Fruit fly (Drosophila melanogaster) whole organism, wandering third instar larva: ENCODE data around the gene Rbfox1.

Experiments used
- Abd-B ChIP-seq: fragments of >200 bp; optimal IDR thresholded peaks from 2 replicates; lab custom pipeline; 2017; ENCODE audit warnings: missing biosample characterization, missing genetic modification characterization
- CG32264 ChIP-seq: fragments of 200-800 bp; sonication (Bioruptor generic); optimal IDR thresholded peaks from 2 replicates; lab custom pipeline; 2016; ENCODE audit warnings: missing biosample characterization, missing genetic modification characterization
- CG9705 ChIP-seq: fragments of 200-800 bp; sonication (Bioruptor generic); optimal IDR thresholded peaks from 2 replicates; lab custom pipeline; 2018; ENCODE audit warnings: missing biosample characterization, mild to moderate bottlenecking, missing genetic modification characterization
- CrebA ChIP-seq: fragments of 200-800 bp; sonication (Bioruptor generic); optimal IDR thresholded peaks from 2 replicates; lab custom pipeline; 2016; ENCODE audit warnings: missing biosample characterization, mild to moderate bottlenecking, missing genetic modification characterization, borderline replicate concordance
- Dfd ChIP-seq: fragments of >200 bp; optimal IDR thresholded peaks from 2 replicates; lab custom pipeline; 2017; ENCODE audit warnings: missing biosample characterization, missing genetic modification characterization
- Dif ChIP-seq: fragments of 200-275, 200-300 bp; sonication (Bioruptor generic); optimal IDR thresholded peaks from 2 replicates; lab custom pipeline; 2018; ENCODE audit warnings: missing biosample characterization, missing genetic modification characterization; ENCODE audit not compliant: partially characterized antibody
- GATAd ChIP-seq: sonication (Bioruptor generic); optimal IDR thresholded peaks from 2 replicates; lab custom pipeline; 2016; ENCODE audit warnings: missing biosample characterization, missing genetic modification characterization
- HLH106 ChIP-seq: fragments of 200-800 bp; optimal IDR thresholded peaks from 3 replicates; lab custom pipeline; 2019; ENCODE audit warnings: missing biosample characterization, mild to moderate bottlenecking, missing genetic modification characterization, moderate library complexity
- Hnf4 ChIP-seq: fragments of 200-800 bp; sonication (Bioruptor generic); optimal IDR thresholded peaks from 2 replicates; lab custom pipeline; 2016; ENCODE audit warnings: missing biosample characterization, mild to moderate bottlenecking, missing genetic modification characterization
- Hr78 ChIP-seq: fragments of >200 bp; optimal IDR thresholded peaks from 2 replicates; lab custom pipeline; 2017; ENCODE audit warnings: missing biosample characterization, missing genetic modification characterization
- Hr83 ChIP-seq: fragments of 200-300 bp; sonication (Bioruptor generic); optimal IDR thresholded peaks from 2 replicates; lab custom pipeline; 2016; ENCODE audit warnings: missing biosample characterization, mild to moderate bottlenecking, missing genetic modification characterization, moderate library complexity; ENCODE audit not compliant: poor library complexity, severe bottlenecking
- Jra ChIP-seq: sonication (Bioruptor generic); optimal IDR thresholded peaks from 2 replicates; lab custom pipeline; 2016; ENCODE audit warnings: missing biosample characterization, missing genetic modification characterization
- Mio ChIP-seq: sonication (Bioruptor generic); optimal IDR thresholded peaks from 2 replicates; lab custom pipeline; 2016; ENCODE audit warnings: missing biosample characterization, missing genetic modification characterization
- Myc ChIP-seq: fragments of >200 bp; optimal IDR thresholded peaks from 2 replicates; lab custom pipeline; 2017
- N ChIP-seq: fragments of >200 bp; optimal IDR thresholded peaks from 2 replicates; lab custom pipeline; 2018; ENCODE audit warnings: missing biosample characterization, missing external identifiers, missing genetic modification characterization
- OdsH ChIP-seq: fragments of 200-800 bp; sonication (Bioruptor generic); optimal IDR thresholded peaks from 2 replicates; lab custom pipeline; 2016; ENCODE audit warnings: missing biosample characterization, mild to moderate bottlenecking, missing genetic modification characterization
- Rel ChIP-seq, 2 experiments: fragments of 200-800 bp; sonication (Bioruptor generic) in 1 of 2; optimal IDR thresholded peaks; 2 replicates in 1 of 2; 3 replicates in 1 of 2; lab custom pipeline; 2016 to 2019; ENCODE audit warnings: mild to moderate bottlenecking in 2 of 2, missing biosample characterization in 2 of 2, missing genetic modification characterization in 2 of 2, moderate library complexity in 1 of 2
- Sp1 ChIP-seq: fragments of 200-800 bp; sonication (Bioruptor generic); optimal IDR thresholded peaks from 3 replicates; lab custom pipeline; 2019; ENCODE audit warnings: missing biosample characterization, mild to moderate bottlenecking, missing genetic modification characterization, moderate library complexity
- Vsx2 ChIP-seq: fragments of 200-300, 225-300 bp; sonication (Bioruptor generic); optimal IDR thresholded peaks from 2 replicates; lab custom pipeline; 2018; ENCODE audit warnings: missing biosample characterization, missing genetic modification characterization; ENCODE audit not compliant: partially characterized antibody
- br ChIP-seq: fragments of 200-800 bp; sonication (Bioruptor generic); optimal IDR thresholded peaks from 2 replicates; lab custom pipeline; 2016; ENCODE audit warnings: missing biosample characterization, missing genetic modification characterization
- brk ChIP-seq: fragments of 200-800 bp; sonication (Bioruptor generic); optimal IDR thresholded peaks from 2 replicates; lab custom pipeline; 2016; ENCODE audit warnings: missing biosample characterization, mild to moderate bottlenecking, missing genetic modification characterization
- dl ChIP-seq, 2 experiments: fragments of 175-275, 200-275 bp in 1 of 2; fragments of 200-275 bp in 1 of 2; sonication (Bioruptor generic); optimal IDR thresholded peaks; lab custom pipeline; 2018; ENCODE audit warnings: mild to moderate bottlenecking in 2 of 2, missing biosample characterization in 2 of 2, missing genetic modification characterization in 2 of 2, moderate library complexity in 2 of 2; ENCODE audit not compliant: partially characterized antibody in 2 of 2, insufficient read depth in 1 of 2
- dsf ChIP-seq: sonication (Bioruptor generic); optimal IDR thresholded peaks from 2 replicates; lab custom pipeline; 2016; ENCODE audit warnings: missing biosample characterization, missing genetic modification characterization, borderline replicate concordance
- ey ChIP-seq: fragments of 200-800 bp; sonication (Bioruptor generic); optimal IDR thresholded peaks from 2 replicates; lab custom pipeline; 2016; ENCODE audit warnings: missing biosample characterization, missing genetic modification characterization
- foxo ChIP-seq, 2 experiments: fragments of 200-800 bp; sonication (Bioruptor generic); optimal IDR thresholded peaks; 2 replicates in 1 of 2; 3 replicates in 1 of 2; lab custom pipeline; 2016 to 2017; ENCODE audit warnings: missing biosample characterization in 2 of 2, missing genetic modification characterization in 2 of 2
- fru ChIP-seq: fragments of 200-800 bp; sonication (Bioruptor generic); optimal IDR thresholded peaks from 3 replicates; lab custom pipeline; 2016; ENCODE audit warnings: missing biosample characterization, mild to moderate bottlenecking, missing genetic modification characterization
- h ChIP-seq: fragments of 200-800 bp; sonication (Bioruptor generic); optimal IDR thresholded peaks from 3 replicates; lab custom pipeline; 2016; ENCODE audit warnings: missing biosample characterization, mild to moderate bottlenecking, missing genetic modification characterization
- jim ChIP-seq: fragments of 175-275, 200-325 bp; sonication (Bioruptor generic); optimal IDR thresholded peaks from 2 replicates; lab custom pipeline; 2016; ENCODE audit warnings: missing biosample characterization, mild to moderate bottlenecking, missing genetic modification characterization
- lola ChIP-seq: fragments of >200 bp; optimal IDR thresholded peaks from 2 replicates; lab custom pipeline; 2017; ENCODE audit warnings: missing biosample characterization, missing genetic modification characterization
- pan ChIP-seq: fragments of >200 bp; optimal IDR thresholded peaks from 2 replicates; lab custom pipeline; 2017
- psq ChIP-seq: fragments of 200-800 bp; sonication (Bioruptor generic); optimal IDR thresholded peaks from 3 replicates; lab custom pipeline; 2017; ENCODE audit warnings: missing biosample characterization, mild to moderate bottlenecking, missing genetic modification characterization, moderate library complexity
- rgr ChIP-seq: fragments of 200-800 bp; sonication (Bioruptor generic); optimal IDR thresholded peaks from 3 replicates; lab custom pipeline; 2016; ENCODE audit warnings: missing biosample characterization, mild to moderate bottlenecking, missing genetic modification characterization
- sage ChIP-seq: fragments of 200-800 bp; sonication (Bioruptor generic); optimal IDR thresholded peaks from 2 replicates; lab custom pipeline; 2016; ENCODE audit warnings: missing biosample characterization, mild to moderate bottlenecking, missing genetic modification characterization
- sv ChIP-seq: fragments of 200-800 bp; sonication (Bioruptor generic); optimal IDR thresholded peaks from 3 replicates; lab custom pipeline; 2016; ENCODE audit warnings: missing biosample characterization, missing genetic modification characterization
- tai ChIP-seq: sonication (Bioruptor generic); optimal IDR thresholded peaks from 2 replicates; lab custom pipeline; 2016; ENCODE audit warnings: missing biosample characterization, missing genetic modification characterization
- usp ChIP-seq: fragments of >200 bp; optimal IDR thresholded peaks from 2 replicates; lab custom pipeline; 2017; ENCODE audit warnings: missing biosample characterization, missing genetic modification characterization
- woc ChIP-seq: sonication (Bioruptor generic); optimal IDR thresholded peaks from 2 replicates; lab custom pipeline; 2016; ENCODE audit warnings: missing biosample characterization, mild to moderate bottlenecking, missing genetic modification characterization

Rbfox1 gene

dm6 chr3L:10550069-10550468 lies 68.9 kb downstream of the Rbfox1 start:
- TF ChIP-seq CrebA, result no peak
- TF ChIP-seq dsf (GFP tag; lab: Kevin White, UChicago), result no peak
- TF ChIP-seq OdsH, result no peak
- TF ChIP-seq N (GFP tag; lab: Kevin White, UChicago), result no peak
- no peak for TF ChIP-seq Hr78 (GFP tag; lab: Kevin White, UChicago)
- no peak for TF ChIP-seq sage (GFP tag; lab: Kevin White, UChicago)
- no peak for TF ChIP-seq jim (GFP tag; lab: Kevin White, UChicago)
- no peak for TF ChIP-seq foxo (GFP tag; optimal IDR thresholded peaks at IDR 0.05; lab: Kevin White, UChicago)
- TF ChIP-seq CG9705 (GFP tag; lab: Kevin White, UChicago), result no peak
- no peak for TF ChIP-seq HLH106 (tag; lab: Kevin White, UChicago)
- no peak for TF ChIP-seq ey (GFP tag; lab: Kevin White, UChicago)
- TF ChIP-seq Hr83, result no peak
- no peak for TF ChIP-seq Rel (GFP tag; optimal IDR thresholded peaks at IDR 0.05; lab: Kevin White, UChicago)
- TF ChIP-seq Rel (tag; optimal IDR thresholded peaks at IDR 0.05; lab: Kevin White, UChicago), result no peak
- no peak for TF ChIP-seq Vsx2 (GFP tag; lab: Kevin White, UChicago)
- TF ChIP-seq woc (GFP tag; lab: Kevin White, UChicago), result no peak
- no peak for TF ChIP-seq Mio
- TF ChIP-seq CG32264 (GFP tag; lab: Kevin White, UChicago), result no peak

dm6 chr3L:10550846-10551466 lies 69.7 kb downstream of the Rbfox1 start:
- TF ChIP-seq CG32264 (GFP tag; lab: Kevin White, UChicago), result no peak
- TF ChIP-seq Hnf4, result no peak
- TF ChIP-seq lola (GFP tag; lab: Kevin White, UChicago), result no peak
- TF ChIP-seq Vsx2 (GFP tag; lab: Kevin White, UChicago), result peak; percentile 79

- TF ChIP-seq Abd-B (GFP tag; lab: Kevin White, UChicago) (no peak), CG32264 (GFP tag; lab: Kevin White, UChicago) (no peak), Vsx2 (GFP tag; lab: Kevin White, UChicago) (no peak), tai (GFP tag; lab: Kevin White, UChicago) (no peak), HLH106 (tag; lab: Kevin White, UChicago) (no peak), Mio (no peak), sv (no peak), GATAd (no peak), CrebA (no peak), Dif (GFP tag; lab: Kevin White, UChicago) (no peak), Hnf4 (no peak), rgr (GFP tag; lab: Kevin White, UChicago) (no peak), Hr78 (GFP tag; lab: Kevin White, UChicago) (no peak), jim (GFP tag; lab: Kevin White, UChicago) (no peak)
Measured at dm6 chr3L:10553152-10553551, 71.9 kb downstream of the Rbfox1 start.

dm6 chr3L:10554489-10554888 lies 73.3 kb downstream of the Rbfox1 start:
- TF ChIP-seq Dfd (GFP tag; lab: Kevin White, UChicago) (no peak), psq (GFP tag; lab: Kevin White, UChicago) (peak; percentile 40), Myc (lab: Kevin White, UChicago) (no peak), fru (GFP tag; lab: Kevin White, UChicago) (peak; percentile 75), Hr78 (GFP tag; lab: Kevin White, UChicago) (no peak), Hr83 (no peak), Jra (no peak), foxo (GFP tag; optimal IDR thresholded peaks at IDR 0.05; lab: Kevin White, UChicago) (peak in 1 of 2 experiments; percentile 70), Abd-B (GFP tag; lab: Kevin White, UChicago) (no peak), GATAd (no peak), rgr (GFP tag; lab: Kevin White, UChicago) (peak; percentile 44), dl (GFP tag; optimal IDR thresholded peaks at IDR 0.05; lab: Kevin White, UChicago; ENCODE audit: insufficient read depth in 1 of 2, partially characterized antibody in 2 of 2) (no peak), CG32264 (GFP tag; lab: Kevin White, UChicago) (no peak), sage (GFP tag; lab: Kevin White, UChicago) (no peak), Vsx2 (GFP tag; lab: Kevin White, UChicago) (no peak), Rel (GFP tag; optimal IDR thresholded peaks at IDR 0.05; lab: Kevin White, UChicago) (no peak), Rel (tag; optimal IDR thresholded peaks at IDR 0.05; lab: Kevin White, UChicago) (no peak), lola (GFP tag; lab: Kevin White, UChicago) (no peak), brk (GFP tag; lab: Kevin White, UChicago) (peak; percentile 5), CrebA (no peak), sv (peak; percentile 16), jim (GFP tag; lab: Kevin White, UChicago) (no peak), Sp1 (peak; percentile 42), HLH106 (tag; lab: Kevin White, UChicago) (peak; percentile 63), woc (GFP tag; lab: Kevin White, UChicago) (peak; percentile 35), dsf (GFP tag; lab: Kevin White, UChicago) (no peak), tai (GFP tag; lab: Kevin White, UChicago) (no peak), N (GFP tag; lab: Kevin White, UChicago) (no peak), h (GFP tag; lab: Kevin White, UChicago) (peak; percentile 68), pan (lab: Kevin White, UChicago) (no peak), usp (no peak), Mio (no peak), Dif (GFP tag; lab: Kevin White, UChicago) (no peak), OdsH (peak; percentile 57), CG9705 (GFP tag; lab: Kevin White, UChicago) (no peak), ey (GFP tag; lab: Kevin White, UChicago) (peak; percentile 59), br (GFP tag; lab: Kevin White, UChicago) (peak; percentile 49), Hnf4 (peak; percentile 53)
